Fruit fly (Drosophila melanogaster) Kc167 (cell line): ENCODE data around the gene CG43693.

ENCODE experiments used
- Myc ChIP-seq: fragments of >200 bp; optimal IDR thresholded peaks from 2 replicates; lab custom pipeline; 2017; ENCODE audit warnings: missing external identifiers
- Sin3A ChIP-seq: fragments of >200 bp; optimal IDR thresholded peaks from 2 replicates; lab custom pipeline; 2018; ENCODE audit warnings: missing external identifiers
- h ChIP-seq: fragments of >200 bp; optimal IDR thresholded peaks from 3 replicates; lab custom pipeline; 2018; ENCODE audit warnings: missing external identifiers
- insv ChIP-seq: fragments of >200 bp; optimal IDR thresholded peaks from 3 replicates; lab custom pipeline; 2018; ENCODE audit warnings: missing external identifiers
- psq ChIP-seq: fragments of >200 bp; optimal IDR thresholded peaks from 2 replicates; lab custom pipeline; 2017; ENCODE audit warnings: missing external identifiers
- ttk ChIP-seq: sonication (Bioruptor generic); optimal IDR thresholded peaks from 2 replicates; lab custom pipeline; 2017; ENCODE audit warnings: missing external identifiers

CG43693 gene

dm6 chr3L:11011610-11012202 is 39.5 kb downstream of the CG43693 start:
- TF ChIP-seq h (lab: Kevin White, UChicago) (no peak), Sin3A (no peak), Myc (lab: Kevin White, UChicago) (no peak), ttk (lab: Kevin White, UChicago) (no peak), insv (lab: Kevin White, UChicago) (no peak), psq (lab: Kevin White, UChicago) (no peak)

- TF ChIP-seq ttk (lab: Kevin White, UChicago) (no peak), insv (lab: Kevin White, UChicago) (no peak), psq (lab: Kevin White, UChicago) (no peak), h (lab: Kevin White, UChicago) (no peak), Myc (lab: Kevin White, UChicago) (no peak), Sin3A (no peak)
Measured at dm6 chr3L:11010410-11010827, 40.8 kb downstream of the CG43693 start.

dm6 chr3L:11009000-11009794 is 42.0 kb downstream of the CG43693 start, which contains the start of gene klu:
Gene klu, minus strand, starts transcription at chr3L:11009188.
- no peak for TF ChIP-seq h (lab: Kevin White, UChicago)
- TF ChIP-seq Sin3A, result no peak
- no peak for TF ChIP-seq insv (lab: Kevin White, UChicago)
- TF ChIP-seq Myc (lab: Kevin White, UChicago), result no peak
- no peak for TF ChIP-seq psq (lab: Kevin White, UChicago)
- no peak for TF ChIP-seq ttk (lab: Kevin White, UChicago)

- TF ChIP-seq h (lab: Kevin White, UChicago) (no peak), insv (lab: Kevin White, UChicago) (no peak), ttk (lab: Kevin White, UChicago) (no peak), Myc (lab: Kevin White, UChicago) (no peak), psq (lab: Kevin White, UChicago) (no peak), Sin3A (no peak)
Measured at dm6 chr3L:11007786-11008185, 43.4 kb downstream of the CG43693 start.

- TF ChIP-seq insv (lab: Kevin White, UChicago) (no peak), psq (lab: Kevin White, UChicago) (no peak), h (lab: Kevin White, UChicago) (no peak)
Measured at dm6 chr3L:11006433-11006832, 44.7 kb downstream of the CG43693 start.

- TF ChIP-seq insv (lab: Kevin White, UChicago) (no peak), Sin3A (no peak), h (lab: Kevin White, UChicago) (no peak), psq (lab: Kevin White, UChicago) (no peak), Myc (lab: Kevin White, UChicago) (no peak), ttk (lab: Kevin White, UChicago) (no peak)
Measured at dm6 chr3L:11004739-11005476, 46.3 kb downstream of the CG43693 start.

- TF ChIP-seq insv (lab: Kevin White, UChicago) (no peak), psq (lab: Kevin White, UChicago) (no peak)
Measured at dm6 chr3L:11003980-11004379, 47.2 kb downstream of the CG43693 start.

dm6 chr3L:11002923-11003322 is 48.2 kb downstream of the CG43693 start:
- TF ChIP-seq Myc (lab: Kevin White, UChicago), result no peak
- no peak for TF ChIP-seq Sin3A
- no peak for TF ChIP-seq ttk (lab: Kevin White, UChicago)
- no peak for TF ChIP-seq insv (lab: Kevin White, UChicago)
- TF ChIP-seq psq (lab: Kevin White, UChicago), result no peak
- no peak for TF ChIP-seq h (lab: Kevin White, UChicago)

dm6 chr3L:11001719-11002118 is 49.5 kb downstream of the CG43693 start:
- TF ChIP-seq Myc (lab: Kevin White, UChicago) (no peak), psq (lab: Kevin White, UChicago) (no peak), Sin3A (no peak), insv (lab: Kevin White, UChicago) (no peak), h (lab: Kevin White, UChicago) (no peak), ttk (lab: Kevin White, UChicago) (no peak)

- TF ChIP-seq Sin3A (no peak), insv (lab: Kevin White, UChicago) (no peak), psq (lab: Kevin White, UChicago) (no peak), ttk (lab: Kevin White, UChicago) (no peak), h (lab: Kevin White, UChicago) (no peak), Myc (lab: Kevin White, UChicago) (no peak)
Measured at dm6 chr3L:10999558-10999957, 51.6 kb downstream of the CG43693 start.

dm6 chr3L:10997240-10997830 is 53.8 kb downstream of the CG43693 start:
- no peak for TF ChIP-seq h (lab: Kevin White, UChicago)
- TF ChIP-seq insv (lab: Kevin White, UChicago), result no peak
- TF ChIP-seq Sin3A, result no peak
- no peak for TF ChIP-seq psq (lab: Kevin White, UChicago)
- TF ChIP-seq Myc (lab: Kevin White, UChicago), result no peak
- no peak for TF ChIP-seq ttk (lab: Kevin White, UChicago)
